Worm (Caenorhabditis elegans) whole organism, early embryonic: ENCODE measurements around the gene del-1.

Source experiments
- B0310.2 ChIP-seq: sonication (generic microtip); optimal IDR thresholded peaks from 2 replicates; lab custom pipeline; 2016; ENCODE audit warnings: mild to moderate bottlenecking, missing genetic modification characterization, missing compliant biosample characterization
- F13C5.2 ChIP-seq: sonication (generic microtip); optimal IDR thresholded peaks from 2 replicates; lab custom pipeline; 2017; ENCODE audit warnings: mild to moderate bottlenecking, missing genetic modification characterization, inconsistent platforms, missing compliant biosample characterization
- aly-1 ChIP-seq: sonication (generic microtip); optimal IDR thresholded peaks from 2 replicates; lab custom pipeline; 2016; ENCODE audit warnings: missing genetic modification characterization, missing compliant biosample characterization
- ama-1 ChIP-seq: fragments of 150-350 bp; optimal IDR thresholded peaks from 2 replicates; lab custom pipeline; 2014
- ceh-13 ChIP-seq: fragments of 200-800 bp; sonication (Bioruptor generic); optimal IDR thresholded peaks from 2 replicates; lab custom pipeline; 2018; ENCODE audit warnings: mild to moderate bottlenecking, missing genetic modification characterization, missing compliant biosample characterization
- ceh-36 ChIP-seq: sonication (generic microtip); optimal IDR thresholded peaks from 2 replicates; lab custom pipeline; 2016; ENCODE audit warnings: missing genetic modification characterization, inconsistent platforms, missing compliant biosample characterization
- ets-7 ChIP-seq: sonication (generic microtip); optimal IDR thresholded peaks from 2 replicates; lab custom pipeline; 2016; ENCODE audit warnings: missing genotype, missing genetic modification characterization, missing compliant biosample characterization
- flt-1 ChIP-seq: fragments of 200-800 bp; sonication (Bioruptor generic); IDR thresholded peaks from 2 replicates; pipeline ENCODE4 v1.3.6; 2022; ENCODE audit warnings: missing genetic modification characterization, missing compliant biosample characterization
- hmbx-1 ChIP-seq: sonication (generic microtip); optimal IDR thresholded peaks from 2 replicates; lab custom pipeline; 2016; ENCODE audit warnings: mild to moderate bottlenecking, missing genetic modification characterization, missing compliant biosample characterization
- hmg-4 ChIP-seq: fragments of 200-800 bp; sonication (Bioruptor generic); optimal IDR thresholded peaks from 2 replicates; lab custom pipeline; 2018; ENCODE audit warnings: mild to moderate bottlenecking, missing genetic modification characterization, missing compliant biosample characterization
- hnd-1 ChIP-seq: sonication (generic microtip); optimal IDR thresholded peaks from 2 replicates; lab custom pipeline; 2016; ENCODE audit warnings: missing genetic modification characterization, missing compliant biosample characterization
- pes-1 ChIP-seq: fragments of 200-800 bp; sonication (Bioruptor generic); IDR thresholded peaks from 2 replicates; pipeline ENCODE4 v1.3.6; 2022; ENCODE audit warnings: missing genetic modification reagents, missing genetic modification characterization, missing compliant biosample characterization
- scrt-1 ChIP-seq: fragments of 200-800 bp; sonication (Bioruptor generic); IDR thresholded peaks from 2 replicates; pipeline ENCODE4 v1.3.6; 2022; ENCODE audit warnings: missing genetic modification characterization, missing compliant biosample characterization
- sea-1 ChIP-seq: fragments of 200-800 bp; sonication (Bioruptor generic); conservative IDR thresholded peaks from 2 replicates; pipeline ENCODE4 v1.3.6; 2022; ENCODE audit warnings: missing genetic modification characterization, missing compliant biosample characterization
- tbx-11 ChIP-seq: fragments of 200-800 bp; sonication (Bioruptor generic); IDR thresholded peaks from 2 replicates; pipeline ENCODE4 v1.3.6; 2022; ENCODE audit warnings: missing genetic modification characterization, missing compliant biosample characterization
- tbx-37 ChIP-seq: fragments of 200-800 bp; sonication (Bioruptor generic); conservative IDR thresholded peaks from 2 replicates; pipeline ENCODE4 v1.3.6; 2022; ENCODE audit warnings: missing genetic modification reagents, missing genetic modification characterization, missing compliant biosample characterization
- tra-4 ChIP-seq: sonication (generic microtip); optimal IDR thresholded peaks from 2 replicates; lab custom pipeline; 2017; ENCODE audit warnings: missing genetic modification characterization, missing compliant biosample characterization

Gene del-1

DNA sequence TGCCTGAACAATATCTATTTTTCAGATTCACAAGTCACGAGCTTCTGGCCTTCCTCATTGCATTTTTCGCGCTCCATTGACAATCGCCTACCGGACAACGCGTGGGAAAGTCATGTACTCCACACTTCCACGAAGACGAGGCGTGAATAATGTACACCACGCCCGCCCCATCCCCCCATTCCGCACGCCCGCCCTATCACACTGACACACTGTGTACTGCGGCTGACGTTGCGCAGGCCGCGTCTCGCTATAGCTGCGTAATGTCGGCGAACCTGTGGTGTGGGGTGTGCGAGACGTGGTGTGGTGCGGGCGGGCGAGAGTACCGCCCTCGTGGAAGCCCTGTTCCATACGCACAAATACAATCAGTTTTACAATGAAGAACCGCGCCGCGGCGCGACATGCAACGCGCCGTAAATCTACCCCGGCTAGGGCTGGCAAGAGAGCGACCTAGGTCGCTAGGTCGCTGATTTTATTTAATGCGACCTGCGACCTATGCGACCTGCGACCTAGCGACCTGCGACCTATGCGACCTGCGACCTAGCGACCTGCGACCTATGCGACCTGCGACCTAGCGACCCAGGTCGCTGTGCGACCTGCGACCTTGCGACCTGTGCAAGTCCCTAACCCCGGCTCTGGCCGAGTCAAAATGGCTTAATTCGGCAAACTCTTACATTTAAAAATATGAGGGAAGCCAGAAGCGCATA lies 31.6 kb upstream of the del-1 start:
- TF ChIP-seq hmg-4 (GFP tag; lab: Kevin White, UChicago) (no peak), pes-1 (GFP tag; lab: Robert Waterston, UW) (no peak), ama-1 (lab: Kevin White, UChicago) (no peak), hnd-1 (tag; lab: Kevin White, UChicago) (no peak), tbx-37 (GFP tag; lab: Robert Waterston, UW) (no peak), B0310.2 (tag; lab: Kevin White, UChicago) (no peak), hmbx-1 (tag; lab: Kevin White, UChicago) (no peak), flt-1 (GFP tag; lab: Robert Waterston, UW) (no peak), tra-4 (tag; lab: Kevin White, UChicago) (no peak), aly-1 (tag; lab: Kevin White, UChicago) (no peak), ets-7 (tag; lab: Kevin White, UChicago) (no peak), tbx-11 (GFP tag; lab: Robert Waterston, UW) (no peak), ceh-13 (GFP tag; lab: Kevin White, UChicago) (no peak), F13C5.2 (tag; lab: Kevin White, UChicago) (no peak), ceh-36 (tag; lab: Kevin White, UChicago) (no peak), scrt-1 (GFP tag; lab: Robert Waterston, UW) (no peak), sea-1 (no peak)

ce11 chrX:14238291-14238758 lies 29.6 kb upstream of the del-1 start, which contains the start of gene K04C1.2:
Gene K04C1.2 (plus strand): TSS chrX:14238708.
- TF ChIP-seq ceh-13 (GFP tag; lab: Kevin White, UChicago) (no peak), ama-1 (lab: Kevin White, UChicago) (no peak), aly-1 (tag; lab: Kevin White, UChicago) (no peak), hnd-1 (tag; lab: Kevin White, UChicago) (no peak), scrt-1 (GFP tag; lab: Robert Waterston, UW) (no peak), ets-7 (tag; lab: Kevin White, UChicago) (no peak), pes-1 (GFP tag; lab: Robert Waterston, UW) (no peak), tbx-11 (GFP tag; lab: Robert Waterston, UW) (no peak), flt-1 (GFP tag; lab: Robert Waterston, UW) (no peak), tra-4 (tag; lab: Kevin White, UChicago) (no peak)

- no peak for TF ChIP-seq hmg-4 (GFP tag; lab: Kevin White, UChicago)
- TF ChIP-seq tbx-37 (GFP tag; lab: Robert Waterston, UW), result no peak
- TF ChIP-seq tra-4 (tag; lab: Kevin White, UChicago), result no peak
- no peak for TF ChIP-seq ceh-36 (tag; lab: Kevin White, UChicago)
- no peak for TF ChIP-seq hmbx-1 (tag; lab: Kevin White, UChicago)
- TF ChIP-seq ets-7 (tag; lab: Kevin White, UChicago), result no peak
- no peak for TF ChIP-seq B0310.2 (tag; lab: Kevin White, UChicago)
- no peak for TF ChIP-seq scrt-1 (GFP tag; lab: Robert Waterston, UW)
Observed at ce11 chrX:14240205-14240604, 27.7 kb upstream of the del-1 start.

DNA sequence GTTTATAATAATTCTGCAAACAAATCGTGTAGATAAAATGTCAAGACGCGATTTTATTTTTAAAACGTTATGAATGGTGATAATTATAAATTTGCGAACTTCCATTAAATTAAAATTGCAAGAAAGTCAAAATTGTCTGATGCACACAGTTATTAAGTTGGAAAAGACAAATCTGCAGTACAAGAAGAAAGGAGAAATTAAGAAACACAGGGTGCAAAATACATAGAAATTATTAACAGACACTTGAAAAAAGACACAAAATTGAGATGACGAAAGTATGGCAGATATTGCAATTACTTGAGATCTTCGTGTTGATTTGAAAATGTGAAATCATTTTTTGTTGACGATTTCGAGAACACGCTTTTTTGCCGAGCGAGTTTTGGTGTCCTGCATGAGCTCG lies 26.4 kb upstream of the del-1 start:
- TF ChIP-seq tra-4 (tag; lab: Kevin White, UChicago) (no peak), B0310.2 (tag; lab: Kevin White, UChicago) (no peak), sea-1 (no peak), aly-1 (tag; lab: Kevin White, UChicago) (no peak), ceh-36 (tag; lab: Kevin White, UChicago) (no peak), F13C5.2 (tag; lab: Kevin White, UChicago) (no peak)

DNA sequence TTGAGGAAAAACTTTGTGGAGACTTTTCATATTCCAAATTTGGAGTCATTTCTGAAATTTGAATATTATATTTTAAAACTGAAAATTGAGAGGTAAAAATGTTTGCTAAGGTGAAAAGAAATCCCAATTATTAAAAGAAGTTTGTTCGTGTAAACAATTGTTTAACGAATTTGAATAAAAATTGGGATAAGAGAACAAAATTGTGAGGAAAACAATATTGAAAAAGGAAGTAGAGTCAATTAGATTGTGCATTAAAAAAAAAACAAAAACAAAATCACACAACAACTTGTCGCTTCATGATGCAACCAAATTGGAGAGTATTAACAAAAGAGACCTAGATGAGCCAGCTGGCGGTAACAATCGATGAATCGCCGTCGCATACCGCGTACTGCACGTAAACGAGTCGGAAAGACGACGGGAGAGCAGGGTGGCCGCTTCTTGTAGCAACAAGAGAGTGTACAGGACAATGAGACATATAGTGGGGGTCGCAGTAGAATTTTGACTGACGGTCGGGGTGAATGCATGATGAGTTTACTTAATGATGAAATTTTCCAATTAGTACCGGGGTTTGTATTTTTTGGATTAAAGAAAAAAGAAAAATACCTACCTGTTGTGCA lies 24.4 kb upstream of the del-1 start, which contains the start of gene K04C1.3:
TSS of gene K04C1.3 (minus strand) at position 51 of the 617 bp plus-strand sequence.
- TF ChIP-seq hnd-1 (tag; lab: Kevin White, UChicago) (no peak), ceh-36 (tag; lab: Kevin White, UChicago) (no peak), flt-1 (GFP tag; lab: Robert Waterston, UW) (no peak), aly-1 (tag; lab: Kevin White, UChicago) (no peak), hmbx-1 (tag; lab: Kevin White, UChicago) (no peak), ets-7 (tag; lab: Kevin White, UChicago) (no peak), F13C5.2 (tag; lab: Kevin White, UChicago) (no peak), B0310.2 (tag; lab: Kevin White, UChicago) (no peak), hmg-4 (GFP tag; lab: Kevin White, UChicago) (no peak), ceh-13 (GFP tag; lab: Kevin White, UChicago) (no peak), tbx-37 (GFP tag; lab: Robert Waterston, UW) (no peak), pes-1 (GFP tag; lab: Robert Waterston, UW) (no peak), scrt-1 (GFP tag; lab: Robert Waterston, UW) (no peak)

DNA sequence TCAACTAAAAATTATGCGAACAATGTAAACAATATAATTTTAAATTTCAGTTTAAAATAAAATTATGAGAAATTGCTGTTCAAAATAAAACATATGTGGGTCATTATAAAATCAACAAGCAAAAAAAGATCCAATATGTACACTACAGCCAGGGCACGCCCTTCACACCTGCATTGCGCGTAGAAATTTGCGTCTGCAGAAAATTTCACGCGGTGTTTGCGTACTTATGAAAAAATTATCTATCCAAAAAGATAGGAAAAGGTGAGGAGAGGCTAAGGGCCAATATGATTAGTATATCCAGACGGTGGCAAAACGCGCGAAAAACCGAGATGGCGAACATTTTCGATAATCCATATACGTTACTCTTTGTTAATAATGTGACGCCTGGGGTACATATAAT lies 23.4 kb upstream of the del-1 start:
- no peak for TF ChIP-seq B0310.2 (tag; lab: Kevin White, UChicago)
- TF ChIP-seq tbx-37 (GFP tag; lab: Robert Waterston, UW), result no peak
- TF ChIP-seq sea-1, result no peak
- no peak for TF ChIP-seq ets-7 (tag; lab: Kevin White, UChicago)
- TF ChIP-seq ama-1 (lab: Kevin White, UChicago), result no peak
- no peak for TF ChIP-seq tbx-11 (GFP tag; lab: Robert Waterston, UW)
- no peak for TF ChIP-seq flt-1 (GFP tag; lab: Robert Waterston, UW)
- TF ChIP-seq hmg-4 (GFP tag; lab: Kevin White, UChicago), result no peak
- TF ChIP-seq hmbx-1 (tag; lab: Kevin White, UChicago), result no peak
- TF ChIP-seq hnd-1 (tag; lab: Kevin White, UChicago), result no peak
- TF ChIP-seq pes-1 (GFP tag; lab: Robert Waterston, UW), result no peak
